Worm (Caenorhabditis elegans) whole organism, L1 larva: Measurements from ENCODE around the gene B0507.7.

Experiments used
- ama-1 ChIP-seq: fragments of 150-350 bp; optimal IDR thresholded peaks from 2 replicates; lab custom pipeline; 2014
- ceh-90 ChIP-seq: sonication (generic microtip); optimal IDR thresholded peaks from 2 replicates; lab custom pipeline; 2016; ENCODE audit warnings: missing genetic modification characterization, missing compliant biosample characterization
- ces-1 ChIP-seq: fragments of 150-350 bp; optimal IDR thresholded peaks from 2 replicates; lab custom pipeline; 2014; ENCODE audit warnings: missing biosample characterization, missing genetic modification reagents, missing genetic modification characterization
- efl-1 ChIP-seq, 4 experiments: fragments of 150-350 bp; optimal IDR thresholded peaks in 3 of 4; peaks in 1 of 4; 1 replicate in 1 of 4; 2 replicates in 3 of 4; lab custom pipeline; 2014; ENCODE audit warnings: missing biosample characterization in 2 of 4, missing genetic modification characterization in 2 of 4, missing genetic modification reagents in 2 of 4
- elt-3 ChIP-seq, 6 experiments: fragments of 150-350 bp in 1 of 6; sonication (generic microtip); optimal IDR thresholded peaks; 2 replicates each; lab custom pipeline; 2017 to 2018; ENCODE audit warnings: missing biosample characterization in 6 of 6, missing genetic modification characterization in 6 of 6, inconsistent platforms in 1 of 6
- lin-14 ChIP-seq: fragments of 200-800 bp; sonication (Bioruptor generic); optimal IDR thresholded peaks from 2 replicates; lab custom pipeline; 2018; ENCODE audit warnings: mild to moderate bottlenecking, missing genetic modification characterization, moderate library complexity, missing compliant biosample characterization
- lsy-2 ChIP-seq, 2 experiments: fragments of 150-350 bp; optimal IDR thresholded peaks; 2 replicates each; lab custom pipeline; 2014; ENCODE audit warnings: missing biosample characterization in 2 of 2, missing genetic modification characterization in 2 of 2
- mep-1 ChIP-seq: fragments of 150-350 bp; optimal IDR thresholded peaks from 2 replicates; lab custom pipeline; 2014; ENCODE audit warnings: missing biosample characterization, missing genetic modification characterization
- nhr-19 ChIP-seq: fragments of 200-800 bp; sonication (Bioruptor generic); conservative IDR thresholded peaks from 2 replicates; pipeline ENCODE4 v1.3.6; 2022; ENCODE audit warnings: missing genetic modification characterization, missing compliant biosample characterization
- pqm-1 ChIP-seq: sonication (generic microtip); optimal IDR thresholded peaks from 3 replicates; lab custom pipeline; 2017; ENCODE audit warnings: missing biosample characterization, missing genetic modification characterization
- rnt-1 ChIP-seq: sonication (generic microtip); optimal IDR thresholded peaks from 2 replicates; lab custom pipeline; 2016; ENCODE audit warnings: mild to moderate bottlenecking, missing genetic modification characterization, moderate library complexity, missing compliant biosample characterization
- skn-1 ChIP-seq: fragments of 150-350 bp; optimal IDR thresholded peaks from 2 replicates; lab custom pipeline; 2014; ENCODE audit warnings: missing biosample characterization, missing genetic modification characterization
- swsn-7 ChIP-seq: sonication (generic microtip); optimal IDR thresholded peaks from 2 replicates; lab custom pipeline; 2016; ENCODE audit warnings: missing genetic modification characterization, missing compliant biosample characterization
- ztf-11 ChIP-seq, 2 experiments: sonication (generic microtip); optimal IDR thresholded peaks; 2 replicates each; lab custom pipeline; 2016 to 2017; ENCODE audit warnings: missing genetic modification characterization in 2 of 2, missing biosample characterization in 1 of 2, missing compliant biosample characterization in 1 of 2

ce11 chrV:8792814-8793213 is 34.3 kb upstream of the B0507.7 start:
- TF ChIP-seq nhr-19 (GFP tag; lab: Robert Waterston, UW): no peak
- no peak for TF ChIP-seq lsy-2 (tag; optimal IDR thresholded peaks at IDR 0.05; lab: Kevin White, UChicago)
- no peak for TF ChIP-seq skn-1 (tag; lab: Kevin White, UChicago)
- TF ChIP-seq rnt-1 (tag; lab: Kevin White, UChicago): no peak
- TF ChIP-seq mep-1 (tag; lab: Kevin White, UChicago): no peak
- no peak for TF ChIP-seq swsn-7 (tag; lab: Kevin White, UChicago)
- no peak for TF ChIP-seq lin-14
- no peak for TF ChIP-seq ztf-11 (tag; optimal IDR thresholded peaks at IDR 0.05; lab: Kevin White, UChicago)
- no peak for TF ChIP-seq ceh-90 (tag; lab: Kevin White, UChicago)
- TF ChIP-seq ama-1 (lab: Kevin White, UChicago): no peak
- no peak for TF ChIP-seq elt-3 (tag; optimal IDR thresholded peaks at IDR 0.05; lab: Kevin White, UChicago)
- no peak for TF ChIP-seq pqm-1
- TF ChIP-seq efl-1 (optimal IDR thresholded peaks at IDR 0.05; lab: Kevin White, UChicago): no peak
- no peak for TF ChIP-seq efl-1 (GFP tag; optimal IDR thresholded peaks at IDR 0.05 in 1 of 2; lab: Kevin White, UChicago)
- no peak for TF ChIP-seq ces-1 (GFP tag; lab: Kevin White, UChicago)
